Worm (Caenorhabditis elegans) whole organism, young adult: ENCODE data around the gene gcn-2.
"Not testable (repeated sequence)": the region's sequence is repeated elsewhere in the genome, so short reads cannot be mapped to it uniquely, and the experiment has no call there.

ENCODE experiments used
- F39B2.1 ChIP-seq: fragments of 200-800 bp; sonication (Bioruptor generic); IDR thresholded peaks from 2 replicates; pipeline ENCODE4 v1.3.6; 2022; ENCODE audit warnings: missing genetic modification reagents, missing genetic modification characterization, missing compliant biosample characterization
- F49E8.2 ChIP-seq: sonication (generic microtip); optimal IDR thresholded peaks from 3 replicates; lab custom pipeline; 2017; ENCODE audit warnings: missing genetic modification characterization, mild to moderate bottlenecking, missing compliant biosample characterization, antibody characterized with exemption, moderate library complexity; ENCODE audit not compliant: insufficient read depth
- Y53F4B.3 ChIP-seq: fragments of 200-800 bp; sonication (Bioruptor generic); IDR thresholded peaks from 2 replicates; pipeline ENCODE4 v1.3.6; 2022; ENCODE audit warnings: missing genetic modification reagents, missing genetic modification characterization, missing compliant biosample characterization
- ZK185.1 ChIP-seq: sonication (generic microtip); optimal IDR thresholded peaks from 2 replicates; lab custom pipeline; 2016; ENCODE audit warnings: mild to moderate bottlenecking, missing genetic modification characterization, missing compliant biosample characterization; ENCODE audit not compliant: poor library complexity, severe bottlenecking
- ama-1 ChIP-seq, 3 experiments: fragments of 150-350 bp in 1 of 3; sonication (generic microtip) in 2 of 3; optimal IDR thresholded peaks; 2 replicates each; lab custom pipeline; 2014 to 2018; ENCODE audit warnings: missing biosample characterization in 2 of 3, missing genetic modification characterization in 2 of 3, missing genetic modification reagents in 2 of 3
- hmg-20 ChIP-seq: fragments of 200-800 bp; sonication (Bioruptor generic); IDR thresholded peaks from 2 replicates; pipeline ENCODE4 v1.3.6; 2022; ENCODE audit warnings: missing genetic modification reagents, missing genetic modification characterization, missing compliant biosample characterization
- lsy-27 ChIP-seq: sonication (generic microtip); optimal IDR thresholded peaks from 2 replicates; lab custom pipeline; 2017; ENCODE audit warnings: missing genetic modification characterization, mild to moderate bottlenecking, missing compliant biosample characterization, antibody characterized with exemption, missing genotype, borderline replicate concordance; ENCODE audit not compliant: insufficient read depth
- nfya-1 ChIP-seq: sonication (generic microtip); optimal IDR thresholded peaks from 2 replicates; lab custom pipeline; 2017; ENCODE audit warnings: antibody characterized with exemption, missing compliant biosample characterization, missing genetic modification characterization, borderline replicate concordance; ENCODE audit not compliant: insufficient read depth
- unc-62 ChIP-seq: fragments of 150-350 bp; optimal IDR thresholded peaks from 2 replicates; lab custom pipeline; 2014; ENCODE audit warnings: missing biosample characterization, missing genetic modification reagents, missing genetic modification characterization

- TF ChIP-seq ama-1 (optimal IDR thresholded peaks at IDR 0.05; lab: Kevin White, UChicago); ama-1 (GFP tag; optimal IDR thresholded peaks at IDR 0.05; lab: Kevin White, UChicago); lsy-27 (tag; lab: Kevin White, UChicago); ZK185.1; F39B2.1; hmg-20 (GFP tag; lab: Robert Waterston, UW); nfya-1; F49E8.2; unc-62; Y53F4B.3 (GFP tag; lab: Robert Waterston, UW): not testable (repeated sequence)
Measured at ce11 chrII:13047609-13048008, 36.4 kb upstream of the gcn-2 start, which contains the start of gene F42G4.2.
